Worm (Caenorhabditis elegans): ENCODE results near the gene dohh-1.

dohh-1 gene

ce11 chrII:10579655-10580054 lies at the start of gene dohh-1:
dohh-1 (plus strand) TSS chrII:10579955.
- no peak for TF ChIP-seq med-1 (GFP tag; optimal IDR thresholded peaks at IDR 0.05; ENCODE audit: insufficient read depth)
- no peak for TF ChIP-seq klf-2 (GFP tag; conservative IDR thresholded peaks at IDR 0.05)
- TF ChIP-seq tab-1 (GFP tag; IDR thresholded peaks at IDR 0.05): no peak
- no peak for TF ChIP-seq T22C8.4 (GFP tag; IDR thresholded peaks at IDR 0.05)
- no peak for TF ChIP-seq ref-1 (GFP tag; conservative IDR thresholded peaks at IDR 0.05)
- no peak for TF ChIP-seq flt-1 (GFP tag; IDR thresholded peaks at IDR 0.05)
- TF ChIP-seq cog-1 (tag; optimal IDR thresholded peaks at IDR 0.05): no peak

ce11 chrII:10530907-10531306 lies 48.8 kb upstream of the dohh-1 start:
- TF ChIP-seq ztf-23 (GFP tag; IDR thresholded peaks at IDR 0.05) (no peak), ref-1 (GFP tag; conservative IDR thresholded peaks at IDR 0.05) (no peak), med-1 (GFP tag; optimal IDR thresholded peaks at IDR 0.05; ENCODE audit: insufficient read depth) (no peak), ztf-29 (GFP tag; IDR thresholded peaks at IDR 0.05) (no peak), tab-1 (GFP tag; IDR thresholded peaks at IDR 0.05) (no peak), T22C8.4 (GFP tag; IDR thresholded peaks at IDR 0.05) (no peak), cog-1 (tag; optimal IDR thresholded peaks at IDR 0.05) (no peak), flt-1 (GFP tag; IDR thresholded peaks at IDR 0.05) (no peak), klf-2 (GFP tag; conservative IDR thresholded peaks at IDR 0.05) (no peak)

DNA sequence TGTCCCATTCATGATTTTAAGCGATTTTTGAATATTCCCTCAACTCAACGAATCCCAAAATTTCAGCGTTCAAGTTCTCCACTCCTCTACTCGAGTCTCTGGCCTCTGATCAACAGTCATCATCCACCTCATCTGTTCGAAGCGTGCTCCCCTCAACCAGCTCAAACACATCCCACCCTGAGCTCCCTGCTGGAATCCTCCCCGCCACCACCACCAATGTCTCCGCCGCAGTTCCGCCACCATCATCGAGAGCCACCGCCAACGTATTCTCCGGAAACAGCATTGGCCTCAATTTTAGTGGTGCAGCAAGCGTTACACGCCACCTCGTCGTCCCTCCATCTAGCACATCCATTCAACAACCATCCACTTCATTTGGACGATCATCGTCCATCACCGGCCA lies 48.2 kb upstream of the dohh-1 start:
- TF ChIP-seq T22C8.4 (GFP tag; IDR thresholded peaks at IDR 0.05): no peak
- no peak for TF ChIP-seq tab-1 (GFP tag; IDR thresholded peaks at IDR 0.05)
- TF ChIP-seq klf-2 (GFP tag; conservative IDR thresholded peaks at IDR 0.05): no peak
- no peak for TF ChIP-seq flt-1 (GFP tag; IDR thresholded peaks at IDR 0.05)
- no peak for TF ChIP-seq med-1 (GFP tag; optimal IDR thresholded peaks at IDR 0.05; ENCODE audit: insufficient read depth)
- TF ChIP-seq ref-1 (GFP tag; conservative IDR thresholded peaks at IDR 0.05): no peak
- TF ChIP-seq ztf-23 (GFP tag; IDR thresholded peaks at IDR 0.05): no peak
- TF ChIP-seq ztf-29 (GFP tag; IDR thresholded peaks at IDR 0.05): no peak
- no peak for TF ChIP-seq cog-1 (tag; optimal IDR thresholded peaks at IDR 0.05)

ce11 chrII:10533985-10534384 lies 45.8 kb upstream of the dohh-1 start:
- TF ChIP-seq ztf-29 (GFP tag; IDR thresholded peaks at IDR 0.05) (no peak), klf-2 (GFP tag; conservative IDR thresholded peaks at IDR 0.05) (no peak), med-1 (GFP tag; optimal IDR thresholded peaks at IDR 0.05; ENCODE audit: insufficient read depth) (no peak), tab-1 (GFP tag; IDR thresholded peaks at IDR 0.05) (no peak), ztf-23 (GFP tag; IDR thresholded peaks at IDR 0.05) (no peak), flt-1 (GFP tag; IDR thresholded peaks at IDR 0.05) (no peak), cog-1 (tag; optimal IDR thresholded peaks at IDR 0.05) (no peak)

- TF ChIP-seq ztf-23 (GFP tag; IDR thresholded peaks at IDR 0.05) (no peak), ref-1 (GFP tag; conservative IDR thresholded peaks at IDR 0.05) (no peak), klf-2 (GFP tag; conservative IDR thresholded peaks at IDR 0.05) (no peak), cog-1 (tag; optimal IDR thresholded peaks at IDR 0.05) (no peak), med-1 (GFP tag; optimal IDR thresholded peaks at IDR 0.05; ENCODE audit: insufficient read depth) (no peak), tab-1 (GFP tag; IDR thresholded peaks at IDR 0.05) (no peak), flt-1 (GFP tag; IDR thresholded peaks at IDR 0.05) (no peak), T22C8.4 (GFP tag; IDR thresholded peaks at IDR 0.05) (no peak), ztf-29 (GFP tag; IDR thresholded peaks at IDR 0.05) (no peak)
Measured at ce11 chrII:10537571-10537970, 42.2 kb upstream of the dohh-1 start, which contains the start of gene R166.2. R166.2 (minus strand) TSS chrII:10537671.

DNA sequence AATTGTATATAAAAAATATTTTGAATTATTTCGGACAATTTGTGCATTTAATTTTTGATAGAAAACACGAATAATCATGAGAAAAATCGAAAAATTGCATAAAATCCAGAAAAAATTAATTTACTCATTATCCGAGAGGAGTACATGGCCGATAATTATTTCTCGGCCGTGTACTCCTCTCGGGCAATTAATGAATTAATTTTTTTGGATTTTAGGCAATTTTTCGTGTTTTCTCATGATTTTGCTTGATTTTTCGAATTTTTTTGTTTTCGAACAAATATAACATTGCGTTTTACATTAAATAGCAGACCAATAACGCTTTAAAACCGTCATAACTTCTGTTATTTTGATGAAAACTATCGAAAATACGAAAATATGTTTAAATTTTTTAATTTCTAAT lies 41.8 kb upstream of the dohh-1 start:
- no peak for TF ChIP-seq flt-1 (GFP tag; IDR thresholded peaks at IDR 0.05)
- TF ChIP-seq med-1 (GFP tag; optimal IDR thresholded peaks at IDR 0.05; ENCODE audit: insufficient read depth): no peak
- no peak for TF ChIP-seq ztf-23 (GFP tag; IDR thresholded peaks at IDR 0.05)
- no peak for TF ChIP-seq ref-1 (GFP tag; conservative IDR thresholded peaks at IDR 0.05)
- peak; percentile 38 for TF ChIP-seq cog-1 (tag; optimal IDR thresholded peaks at IDR 0.05)
- TF ChIP-seq ztf-29 (GFP tag; IDR thresholded peaks at IDR 0.05): no peak

- TF ChIP-seq cog-1 (tag; optimal IDR thresholded peaks at IDR 0.05) (no peak), klf-2 (GFP tag; conservative IDR thresholded peaks at IDR 0.05) (no peak), ztf-23 (GFP tag; IDR thresholded peaks at IDR 0.05) (no peak), ref-1 (GFP tag; conservative IDR thresholded peaks at IDR 0.05) (no peak), ztf-29 (GFP tag; IDR thresholded peaks at IDR 0.05) (no peak), tab-1 (GFP tag; IDR thresholded peaks at IDR 0.05) (no peak), T22C8.4 (GFP tag; IDR thresholded peaks at IDR 0.05) (no peak), flt-1 (GFP tag; IDR thresholded peaks at IDR 0.05) (no peak), med-1 (GFP tag; optimal IDR thresholded peaks at IDR 0.05; ENCODE audit: insufficient read depth) (no peak)
Measured at ce11 chrII:10539232-10539631, 40.5 kb upstream of the dohh-1 start, which contains the start of gene R166.3. R166.3 (minus strand) TSS chrII:10539332.

ce11 chrII:10541923-10542486 lies 37.8 kb upstream of the dohh-1 start, which contains the start of gene pro-1:
pro-1 (minus strand) TSS chrII:10541996.
- TF ChIP-seq tab-1 (GFP tag; IDR thresholded peaks at IDR 0.05): no peak
- no peak for TF ChIP-seq ref-1 (GFP tag; conservative IDR thresholded peaks at IDR 0.05)
- peak; percentile 53 for TF ChIP-seq cog-1 (tag; optimal IDR thresholded peaks at IDR 0.05)
- TF ChIP-seq med-1 (GFP tag; optimal IDR thresholded peaks at IDR 0.05; ENCODE audit: insufficient read depth): no peak
- TF ChIP-seq flt-1 (GFP tag; IDR thresholded peaks at IDR 0.05): peak; percentile 59; the same call in 1 of the 2 replicates
- TF ChIP-seq ztf-29 (GFP tag; IDR thresholded peaks at IDR 0.05): no peak
- no peak for TF ChIP-seq T22C8.4 (GFP tag; IDR thresholded peaks at IDR 0.05)
- TF ChIP-seq ztf-23 (GFP tag; IDR thresholded peaks at IDR 0.05): no peak
- no peak for TF ChIP-seq klf-2 (GFP tag; conservative IDR thresholded peaks at IDR 0.05)

ce11 chrII:10542654-10543456 lies 36.9 kb upstream of the dohh-1 start:
- TF ChIP-seq klf-2 (GFP tag; conservative IDR thresholded peaks at IDR 0.05): no peak
